Fruit fly (Drosophila melanogaster): ENCODE results near the gene Ada1-2.
A peak's percentile ranks its signal among the peaks of the same experiment; 100 is the strongest.

- TF ChIP-seq Blimp-1 (GFP tag; optimal IDR thresholded peaks at IDR 0.05) (no peak), esn (GFP tag; optimal IDR thresholded peaks at IDR 0.05) (no peak), CG6163 (GFP tag; IDR thresholded peaks at IDR 0.05) (no peak), OdsH (GFP tag; optimal IDR thresholded peaks at IDR 0.05) (no peak), Ets21C (GFP tag; optimal IDR thresholded peaks at IDR 0.05) (no peak), Smox (GFP tag; optimal IDR thresholded peaks at IDR 0.05) (no peak), ss (GFP tag; optimal IDR thresholded peaks at IDR 0.05) (peak in 1 of 2 experiments; percentile 55), achi (GFP tag; optimal IDR thresholded peaks at IDR 0.05) (no peak), CG6792 (GFP tag; optimal IDR thresholded peaks at IDR 0.05) (peak; percentile 17)
These were observed 11.7 kb downstream of the Ada1-2 start for dm6 chr2L:12004211-12004979.
